Fruit fly (Drosophila melanogaster): ENCODE data around the gene Rcd7.

The Rcd7 gene

DNA sequence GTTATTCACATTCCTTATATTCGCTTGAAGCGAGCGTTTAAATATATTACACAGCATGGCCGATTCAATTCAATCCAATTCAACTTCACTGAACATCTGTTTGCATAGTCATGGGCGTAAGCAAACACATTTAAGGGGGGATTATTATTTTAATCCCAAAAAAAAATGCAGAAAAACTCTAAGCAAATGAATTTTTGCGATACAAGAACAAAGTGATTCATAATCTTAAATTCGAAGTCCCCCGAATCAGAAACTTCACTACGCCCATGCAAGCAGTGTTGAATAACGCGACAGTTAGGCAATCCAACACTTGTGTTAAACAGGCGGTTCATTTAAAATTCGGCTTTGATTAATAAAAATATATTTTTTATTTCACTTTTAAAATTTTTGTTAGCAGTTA is 45.5 kb downstream of the Rcd7 start, which contains the start of gene CG14100 (continued):
- TF ChIP-seq Oli (tag; optimal IDR thresholded peaks at IDR 0.05) = peak; percentile 100
- peak; percentile 97 for TF ChIP-seq Nf-YC (tag; optimal IDR thresholded peaks at IDR 0.05)
- peak; percentile 100 for TF ChIP-seq Mrtf (GFP tag; IDR thresholded peaks at IDR 0.05)
- TF ChIP-seq Sox100B (GFP tag; optimal IDR thresholded peaks at IDR 0.05) = peak; percentile 100
- TF ChIP-seq sob (GFP tag; IDR thresholded peaks at IDR 0.05) = peak; percentile 100
- peak; percentile 100 for TF ChIP-seq dpn (GFP tag; optimal IDR thresholded peaks at IDR 0.05)
- peak; percentile 100 for TF ChIP-seq Gsc (GFP tag; IDR thresholded peaks at IDR 0.05)
- TF ChIP-seq slp2 (GFP tag; optimal IDR thresholded peaks at IDR 0.05) = peak; percentile 100
- TF ChIP-seq CG14710 (tag; optimal IDR thresholded peaks at IDR 0.05) = peak; percentile 99
- peak; percentile 100 for TF ChIP-seq Meics (GFP tag; optimal IDR thresholded peaks at IDR 0.05)
- TF ChIP-seq HLH54F (GFP tag; optimal IDR thresholded peaks at IDR 0.05) = peak; percentile 100
- peak; percentile 91 for TF ChIP-seq pfk (GFP tag; optimal IDR thresholded peaks at IDR 0.05)
- TF ChIP-seq CG6683 (GFP tag; optimal IDR thresholded peaks at IDR 0.05) = peak; percentile 99
- peak; percentile 99 for TF ChIP-seq Vsx1 (GFP tag; optimal IDR thresholded peaks at IDR 0.05)
- peak; percentile 100 for TF ChIP-seq exex (tag; optimal IDR thresholded peaks at IDR 0.05)
- peak; percentile 100 for TF ChIP-seq repo (GFP tag; optimal IDR thresholded peaks at IDR 0.05)
- no peak for TF ChIP-seq cg (GFP tag; optimal IDR thresholded peaks at IDR 0.05)
- peak; percentile 100 for TF ChIP-seq caup (GFP tag; optimal IDR thresholded peaks at IDR 0.05; ENCODE audit: severe bottlenecking)
- no peak for TF ChIP-seq hb (GFP tag; IDR thresholded peaks at IDR 0.05; ENCODE audit: partially characterized antibody)
- TF ChIP-seq CG14050 (GFP tag; IDR thresholded peaks at IDR 0.05) = peak; percentile 100
- peak; percentile 100 for TF ChIP-seq sima (GFP tag; optimal IDR thresholded peaks at IDR 0.05)
- peak; percentile 100 for TF ChIP-seq da (GFP tag; optimal IDR thresholded peaks at IDR 0.05)
- peak; percentile 100 for TF ChIP-seq chif (GFP tag; optimal IDR thresholded peaks at IDR 0.05)
- peak; percentile 100 for TF ChIP-seq shn (GFP tag; optimal IDR thresholded peaks at IDR 0.05)
- peak; percentile 100 for TF ChIP-seq en (GFP tag; optimal IDR thresholded peaks at IDR 0.05)
- TF ChIP-seq Atf-2 (GFP tag; optimal IDR thresholded peaks at IDR 0.05) = peak; percentile 100
- peak; percentile 100 for TF ChIP-seq CG10267 (tag; optimal IDR thresholded peaks at IDR 0.05)
- TF ChIP-seq hbn (GFP tag; IDR thresholded peaks at IDR 0.05; ENCODE audit: partially characterized antibody) = no peak
- peak; percentile 100 for TF ChIP-seq jumu (GFP tag; optimal IDR thresholded peaks at IDR 0.05)
- peak; percentile 100 for TF ChIP-seq CG13123 (GFP tag; optimal IDR thresholded peaks at IDR 0.05)
- peak; percentile 100 for TF ChIP-seq CG9215 (GFP tag; IDR thresholded peaks at IDR 0.05)
- TF ChIP-seq Bteb2 (GFP tag; optimal IDR thresholded peaks at IDR 0.05) = peak; percentile 100
- peak; percentile 100 for TF ChIP-seq jigr1 (GFP tag; IDR thresholded peaks at IDR 0.05)
- no peak for TF ChIP-seq Hr39 (optimal IDR thresholded peaks at IDR 0.05)
- peak; percentile 100 for TF ChIP-seq CG4328 (GFP tag; optimal IDR thresholded peaks at IDR 0.05)
- peak; percentile 100 for TF ChIP-seq fd96Cb (tag; optimal IDR thresholded peaks at IDR 0.05)
- TF ChIP-seq D (optimal IDR thresholded peaks at IDR 0.05) = no peak
- TF ChIP-seq D (GFP tag; optimal IDR thresholded peaks at IDR 0.05) = peak; percentile 100
- peak; percentile 100 for TF ChIP-seq CG12219 (GFP tag; optimal IDR thresholded peaks at IDR 0.05)
- peak; percentile 94 to 95 for TF ChIP-seq crp (GFP tag; optimal IDR thresholded peaks at IDR 0.05)
- TF ChIP-seq CG34422 (GFP tag; IDR thresholded peaks at IDR 0.05) = peak; percentile 100
- TF ChIP-seq CG31441 (GFP tag; IDR thresholded peaks at IDR 0.05) = peak; percentile 100
- no peak for TF ChIP-seq mld (GFP tag; IDR thresholded peaks at IDR 0.05; ENCODE audit: partially characterized antibody)
- no peak for TF ChIP-seq Tbp (GFP tag; optimal IDR thresholded peaks at IDR 0.05)
- TF ChIP-seq zfh1 (GFP tag; IDR thresholded peaks at IDR 0.05) = peak; percentile 100
- TF ChIP-seq maf-S (GFP tag; optimal IDR thresholded peaks at IDR 0.05) = peak; percentile 100
- peak; percentile 99 for TF ChIP-seq CG11504 (tag; optimal IDR thresholded peaks at IDR 0.05)
- peak; percentile 100 for TF ChIP-seq CG11247 (GFP tag; IDR thresholded peaks at IDR 0.05)
- peak; percentile 100 for TF ChIP-seq Dip3 (GFP tag; optimal IDR thresholded peaks at IDR 0.05)
- TF ChIP-seq gro (GFP tag; optimal IDR thresholded peaks at IDR 0.05) = peak; percentile 100
- TF ChIP-seq Nf-YA (GFP tag; IDR thresholded peaks at IDR 0.05) = peak; percentile 100

Data from whole organism, embryonic.